Worm (Caenorhabditis elegans): Measurements from ENCODE around the gene cyp-34A5.

The cyp-34A5 gene

ce11 chrV:3957608-3958007 lies at the start of gene cyp-34A5:
cyp-34A5 (minus strand) TSS chrV:3957708.
- TF ChIP-seq nhr-76 (tag; optimal IDR thresholded peaks at IDR 0.05) (no peak), snpc-4 (tag; optimal IDR thresholded peaks at IDR 0.05) (no peak), ham-2 (GFP tag; optimal IDR thresholded peaks at IDR 0.05) (no peak), ceh-83 (GFP tag; optimal IDR thresholded peaks at IDR 0.05) (no peak), unc-120 (tag; optimal IDR thresholded peaks at IDR 0.05; ENCODE audit: poor library complexity, severe bottlenecking) (no peak), mep-1 (tag; optimal IDR thresholded peaks at IDR 0.05) (no peak), blmp-1 (tag; optimal IDR thresholded peaks at IDR 0.05) (no peak), nhr-28 (tag; optimal IDR thresholded peaks at IDR 0.05) (no peak), ces-1 (GFP tag; optimal IDR thresholded peaks at IDR 0.05) (no peak), ztf-11 (tag; optimal IDR thresholded peaks at IDR 0.05) (no peak)

ce11 chrV:4005219-4005618 lies 47.7 kb upstream of the cyp-34A5 start, which contains the start of gene srh-8:
srh-8 (plus strand) TSS chrV:4005519.
- no peak for TF ChIP-seq ceh-83 (GFP tag; optimal IDR thresholded peaks at IDR 0.05)
- TF ChIP-seq elt-1 (tag; optimal IDR thresholded peaks at IDR 0.05; ENCODE audit: borderline replicate concordance, insufficient read depth) = no peak
- no peak for TF ChIP-seq flh-1 (GFP tag; optimal IDR thresholded peaks at IDR 0.05)
- TF ChIP-seq lsy-2 (tag; optimal IDR thresholded peaks at IDR 0.05) = no peak
- TF ChIP-seq lin-32 (GFP tag; optimal IDR thresholded peaks at IDR 0.05) = no peak
- TF ChIP-seq drap-1 (GFP tag; optimal IDR thresholded peaks at IDR 0.05) = no peak
- TF ChIP-seq sptf-1 (tag; optimal IDR thresholded peaks at IDR 0.05) = no peak
- TF ChIP-seq cnd-1 (tag; optimal IDR thresholded peaks at IDR 0.05) = no peak
- TF ChIP-seq ham-2 (GFP tag; optimal IDR thresholded peaks at IDR 0.05) = no peak
- no peak for TF ChIP-seq elt-3 (tag; optimal IDR thresholded peaks at IDR 0.05)
- no peak for TF ChIP-seq unc-39 (tag; optimal IDR thresholded peaks at IDR 0.05)
- no peak for TF ChIP-seq sem-2 (GFP tag; optimal IDR thresholded peaks at IDR 0.05)
- no peak for TF ChIP-seq zip-8 (tag; optimal IDR thresholded peaks at IDR 0.05)
- no peak for TF ChIP-seq mls-2 (tag; optimal IDR thresholded peaks at IDR 0.05)
- TF ChIP-seq M03D4.4 (tag; optimal IDR thresholded peaks at IDR 0.05) = no peak
- TF ChIP-seq lin-13 (tag; optimal IDR thresholded peaks at IDR 0.05) = no peak
- no peak for TF ChIP-seq nhr-28 (tag; optimal IDR thresholded peaks at IDR 0.05)

ce11 chrV:4004577-4004976 lies 47.1 kb upstream of the cyp-34A5 start:
- TF ChIP-seq sptf-1 (tag; optimal IDR thresholded peaks at IDR 0.05) (no peak), nhr-76 (tag; optimal IDR thresholded peaks at IDR 0.05) (no peak), lin-32 (GFP tag; optimal IDR thresholded peaks at IDR 0.05) (no peak), nhr-12 (tag; optimal IDR thresholded peaks at IDR 0.05) (no peak), unc-120 (tag; optimal IDR thresholded peaks at IDR 0.05; ENCODE audit: poor library complexity, severe bottlenecking) (no peak), bed-3 (GFP tag; optimal IDR thresholded peaks at IDR 0.05) (no peak), pha-4 (tag; optimal IDR thresholded peaks at IDR 0.05) (no peak), ceh-43 (GFP tag; optimal IDR thresholded peaks at IDR 0.05) (no peak), tbx-8 (GFP tag; optimal IDR thresholded peaks at IDR 0.05) (no peak)

ce11 chrV:3995838-3996237 lies 38.3 kb upstream of the cyp-34A5 start, which contains the start of gene srx-62:
srx-62 (minus strand) TSS chrV:3995938.
- TF ChIP-seq pha-4 (tag; optimal IDR thresholded peaks at IDR 0.05) = no peak
- no peak for TF ChIP-seq snpc-4 (tag; optimal IDR thresholded peaks at IDR 0.05)
- no peak for TF ChIP-seq sptf-1 (tag; optimal IDR thresholded peaks at IDR 0.05)
- no peak for TF ChIP-seq zip-8 (tag; optimal IDR thresholded peaks at IDR 0.05)
- no peak for TF ChIP-seq mab-5 (tag; optimal IDR thresholded peaks at IDR 0.05)
- no peak for TF ChIP-seq ztf-11 (tag; optimal IDR thresholded peaks at IDR 0.05)
- no peak for TF ChIP-seq unc-62 (GFP tag; optimal IDR thresholded peaks at IDR 0.05)
- TF ChIP-seq sem-2 (GFP tag; optimal IDR thresholded peaks at IDR 0.05) = no peak
- no peak for TF ChIP-seq mep-1 (tag; optimal IDR thresholded peaks at IDR 0.05)
- no peak for TF ChIP-seq ham-2 (GFP tag; optimal IDR thresholded peaks at IDR 0.05)
- no peak for TF ChIP-seq M03D4.4 (tag; optimal IDR thresholded peaks at IDR 0.05)
- no peak for TF ChIP-seq ces-1 (GFP tag; optimal IDR thresholded peaks at IDR 0.05)
- no peak for TF ChIP-seq lin-32 (GFP tag; optimal IDR thresholded peaks at IDR 0.05)
- TF ChIP-seq drap-1 (GFP tag; optimal IDR thresholded peaks at IDR 0.05) = no peak
- TF ChIP-seq blmp-1 (tag; optimal IDR thresholded peaks at IDR 0.05) = no peak
- no peak for TF ChIP-seq lin-13 (tag; optimal IDR thresholded peaks at IDR 0.05)
- no peak for TF ChIP-seq nhr-237 (tag; optimal IDR thresholded peaks at IDR 0.05)
- no peak for TF ChIP-seq ceh-39 (tag; optimal IDR thresholded peaks at IDR 0.05)
- TF ChIP-seq nhr-76 (tag; optimal IDR thresholded peaks at IDR 0.05) = no peak
- TF ChIP-seq bed-3 (GFP tag; optimal IDR thresholded peaks at IDR 0.05) = no peak

All from whole organism, mixed stage, embryonic.